Worm (Caenorhabditis elegans): ENCODE measurements around the gene idpb-1.

ce11 chrII:5060719-5061118 lies 41.1 kb upstream of the idpb-1 start, which contains the start of gene pho-12:
- TF ChIP-seq ama-1 (optimal IDR thresholded peaks at IDR 0.05) (no peak), hmbx-1 (tag; optimal IDR thresholded peaks at IDR 0.05) (no peak), ceh-13 (GFP tag; optimal IDR thresholded peaks at IDR 0.05) (no peak), sea-1 (GFP tag; conservative IDR thresholded peaks at IDR 0.05) (no peak), flt-1 (GFP tag; IDR thresholded peaks at IDR 0.05) (no peak), hmg-4 (GFP tag; optimal IDR thresholded peaks at IDR 0.05) (no peak), tbx-11 (GFP tag; IDR thresholded peaks at IDR 0.05) (no peak), tbx-37 (GFP tag; conservative IDR thresholded peaks at IDR 0.05) (no peak), B0310.2 (tag; optimal IDR thresholded peaks at IDR 0.05) (no peak)
